Fruit fly (Drosophila melanogaster): ENCODE data around the gene Mettl2.

Mettl2 gene

dm6 chr3L:1683091-1683490 is 44.1 kb upstream of the Mettl2 start (continued):
- peak; percentile 62 for TF ChIP-seq lz (GFP tag; optimal IDR thresholded peaks at IDR 0.05)
- TF ChIP-seq ss (GFP tag; optimal IDR thresholded peaks at IDR 0.05) = peak; percentile 44 to 66
- peak; percentile 25 for TF ChIP-seq CG8319 (GFP tag; optimal IDR thresholded peaks at IDR 0.05)
- peak; percentile 40 for TF ChIP-seq vri (GFP tag; optimal IDR thresholded peaks at IDR 0.05)
- TF ChIP-seq CG32006 (GFP tag; optimal IDR thresholded peaks at IDR 0.05) = peak; percentile 36
- TF ChIP-seq spab (GFP tag; optimal IDR thresholded peaks at IDR 0.05) = peak; percentile 68
- peak; percentile 55 for TF ChIP-seq Eip75B (GFP tag; optimal IDR thresholded peaks at IDR 0.05)
- 0 out of 2 replicates have a peak, but pooled peaks have one; percentile 17 for TF ChIP-seq CG11294 (GFP tag; IDR thresholded peaks at IDR 0.05)
- peak; percentile 27 for TF ChIP-seq Sox15 (GFP tag; optimal IDR thresholded peaks at IDR 0.05)
- TF ChIP-seq Sox102F (GFP tag; optimal IDR thresholded peaks at IDR 0.05) = peak; percentile 41
- peak; percentile 50 for TF ChIP-seq achi (GFP tag; optimal IDR thresholded peaks at IDR 0.05)
- peak; percentile 66 for TF ChIP-seq CG6792 (GFP tag; optimal IDR thresholded peaks at IDR 0.05)
- TF ChIP-seq Hr38 (GFP tag; optimal IDR thresholded peaks at IDR 0.05) = no peak
- TF ChIP-seq CG34406 (GFP tag; optimal IDR thresholded peaks at IDR 0.05) = peak; percentile 36
- TF ChIP-seq CG10669 (GFP tag; optimal IDR thresholded peaks at IDR 0.05) = peak; percentile 77
- TF ChIP-seq CG8632 (GFP tag; optimal IDR thresholded peaks at IDR 0.05) = peak; percentile 36
- no peak for TF ChIP-seq Eip93F (GFP tag; optimal IDR thresholded peaks at IDR 0.05)
- peak; percentile 55 for TF ChIP-seq Sox14 (GFP tag; optimal IDR thresholded peaks at IDR 0.05)

dm6 chr3L:1679394-1679793 is 40.4 kb upstream of the Mettl2 start:
- TF ChIP-seq spab (GFP tag; optimal IDR thresholded peaks at IDR 0.05) = peak; percentile 15
- no peak for TF ChIP-seq Eip93F (GFP tag; optimal IDR thresholded peaks at IDR 0.05)
- no peak for TF ChIP-seq CG6792 (GFP tag; optimal IDR thresholded peaks at IDR 0.05)
- TF ChIP-seq CG6276 (GFP tag; optimal IDR thresholded peaks at IDR 0.05) = no peak
- 0 out of 3 replicates have a peak, but pooled peaks have one; percentile 21 for TF ChIP-seq CG8119 (GFP tag; IDR thresholded peaks at IDR 0.05)
- TF ChIP-seq CG7368 (GFP tag; optimal IDR thresholded peaks at IDR 0.05) = no peak
- no peak for TF ChIP-seq CG11762 (GFP tag; optimal IDR thresholded peaks at IDR 0.05; ENCODE audit: insufficient read depth)
- no peak for TF ChIP-seq CG4318 (GFP tag; optimal IDR thresholded peaks at IDR 0.05)
- TF ChIP-seq CG3032 (tag; optimal IDR thresholded peaks at IDR 0.05) = peak; percentile 38
- peak; percentile 6 for TF ChIP-seq CG10631 (GFP tag; optimal IDR thresholded peaks at IDR 0.05)
- TF ChIP-seq Ets96B (tag; optimal IDR thresholded peaks at IDR 0.05) = peak; percentile 47
- no peak for TF ChIP-seq net (GFP tag; optimal IDR thresholded peaks at IDR 0.05)
- TF ChIP-seq Hr39 (GFP tag; optimal IDR thresholded peaks at IDR 0.05) = no peak
- 0 out of 3 replicates have a peak, but pooled peaks have one; percentile 43 for TF ChIP-seq CG6163 (GFP tag; IDR thresholded peaks at IDR 0.05)
- TF ChIP-seq Eip78C (GFP tag) = peak; percentile 78
- no peak for TF ChIP-seq CG11294 (GFP tag; IDR thresholded peaks at IDR 0.05)
- TF ChIP-seq CG3919 (GFP tag; optimal IDR thresholded peaks at IDR 0.05) = peak; percentile 26
- TF ChIP-seq Met (GFP tag; optimal IDR thresholded peaks at IDR 0.05) = peak; percentile 26
- TF ChIP-seq salr (GFP tag; optimal IDR thresholded peaks at IDR 0.05) = no peak
- peak; percentile 44 for TF ChIP-seq dsx (GFP tag; optimal IDR thresholded peaks at IDR 0.05; ENCODE audit: poor library complexity, severe bottlenecking)
- TF ChIP-seq eg (GFP tag; IDR thresholded peaks at IDR 0.05) = no peak
- no peak for TF ChIP-seq Ets21C (GFP tag; optimal IDR thresholded peaks at IDR 0.05)
- no peak for TF ChIP-seq Smox (GFP tag; optimal IDR thresholded peaks at IDR 0.05)
- no peak for TF ChIP-seq fd85E (GFP tag; optimal IDR thresholded peaks at IDR 0.05)
- TF ChIP-seq fkh (GFP tag; optimal IDR thresholded peaks at IDR 0.05) = no peak
- TF ChIP-seq pdm3 (GFP tag; optimal IDR thresholded peaks at IDR 0.05) = peak; percentile 24
- TF ChIP-seq CG11902 (GFP tag; optimal IDR thresholded peaks at IDR 0.05) = peak; percentile 2
- no peak for TF ChIP-seq CG15336 (GFP tag; IDR thresholded peaks at IDR 0.05)
- no peak for TF ChIP-seq CG16779 (tag; optimal IDR thresholded peaks at IDR 0.05)
- TF ChIP-seq achi (GFP tag; optimal IDR thresholded peaks at IDR 0.05) = peak; percentile 17
- peak; percentile 23 to 56 for TF ChIP-seq ss (GFP tag; optimal IDR thresholded peaks at IDR 0.05)
- TF ChIP-seq vri (GFP tag; optimal IDR thresholded peaks at IDR 0.05) = no peak
- TF ChIP-seq OdsH (GFP tag; optimal IDR thresholded peaks at IDR 0.05) = no peak
- no peak for TF ChIP-seq CG31627 (GFP tag; optimal IDR thresholded peaks at IDR 0.05)
- TF ChIP-seq Sox102F (GFP tag; optimal IDR thresholded peaks at IDR 0.05) = no peak
- TF ChIP-seq Sox15 (GFP tag; optimal IDR thresholded peaks at IDR 0.05) = no peak
- TF ChIP-seq Hr38 (GFP tag; optimal IDR thresholded peaks at IDR 0.05) = no peak
- TF ChIP-seq CG1621 (tag; optimal IDR thresholded peaks at IDR 0.05) = peak; percentile 12
- TF ChIP-seq CG8632 (GFP tag; optimal IDR thresholded peaks at IDR 0.05) = no peak
- no peak for TF ChIP-seq lz (GFP tag; optimal IDR thresholded peaks at IDR 0.05)
- TF ChIP-seq dac (GFP tag; optimal IDR thresholded peaks at IDR 0.05) = no peak
- no peak for TF ChIP-seq topi (GFP tag; optimal IDR thresholded peaks at IDR 0.05)
- no peak for TF ChIP-seq CG8319 (GFP tag; optimal IDR thresholded peaks at IDR 0.05)

Data from whole organism, prepupa.